Fruit fly (Drosophila melanogaster) whole organism, wandering third instar larva: Measurements from ENCODE around the gene Six4.
A peak's percentile ranks its signal among the peaks of the same experiment; 100 is the strongest.

ENCODE experiments used
- Abd-B ChIP-seq: fragments of >200 bp; optimal IDR thresholded peaks from 2 replicates; lab custom pipeline; 2017; ENCODE audit warnings: missing biosample characterization, missing genetic modification characterization
- CG32264 ChIP-seq: fragments of 200-800 bp; sonication (Bioruptor generic); optimal IDR thresholded peaks from 2 replicates; lab custom pipeline; 2016; ENCODE audit warnings: missing biosample characterization, missing genetic modification characterization
- CG9705 ChIP-seq: fragments of 200-800 bp; sonication (Bioruptor generic); optimal IDR thresholded peaks from 2 replicates; lab custom pipeline; 2018; ENCODE audit warnings: missing biosample characterization, mild to moderate bottlenecking, missing genetic modification characterization
- Dif ChIP-seq: fragments of 200-275, 200-300 bp; sonication (Bioruptor generic); optimal IDR thresholded peaks from 2 replicates; lab custom pipeline; 2018; ENCODE audit warnings: missing biosample characterization, missing genetic modification characterization; ENCODE audit not compliant: partially characterized antibody
- GATAd ChIP-seq: sonication (Bioruptor generic); optimal IDR thresholded peaks from 2 replicates; lab custom pipeline; 2016; ENCODE audit warnings: missing biosample characterization, missing genetic modification characterization
- HLH106 ChIP-seq: fragments of 200-800 bp; optimal IDR thresholded peaks from 3 replicates; lab custom pipeline; 2019; ENCODE audit warnings: missing biosample characterization, mild to moderate bottlenecking, missing genetic modification characterization, moderate library complexity
- Hr78 ChIP-seq: fragments of >200 bp; optimal IDR thresholded peaks from 2 replicates; lab custom pipeline; 2017; ENCODE audit warnings: missing biosample characterization, missing genetic modification characterization
- Jra ChIP-seq: sonication (Bioruptor generic); optimal IDR thresholded peaks from 2 replicates; lab custom pipeline; 2016; ENCODE audit warnings: missing biosample characterization, missing genetic modification characterization
- Mio ChIP-seq: sonication (Bioruptor generic); optimal IDR thresholded peaks from 2 replicates; lab custom pipeline; 2016; ENCODE audit warnings: missing biosample characterization, missing genetic modification characterization
- Myc ChIP-seq: fragments of >200 bp; optimal IDR thresholded peaks from 2 replicates; lab custom pipeline; 2017
- N ChIP-seq: fragments of >200 bp; optimal IDR thresholded peaks from 2 replicates; lab custom pipeline; 2018; ENCODE audit warnings: missing biosample characterization, missing external identifiers, missing genetic modification characterization
- OdsH ChIP-seq: fragments of 200-800 bp; sonication (Bioruptor generic); optimal IDR thresholded peaks from 2 replicates; lab custom pipeline; 2016; ENCODE audit warnings: missing biosample characterization, mild to moderate bottlenecking, missing genetic modification characterization
- Rel ChIP-seq, 2 experiments: fragments of 200-800 bp; sonication (Bioruptor generic) in 1 of 2; optimal IDR thresholded peaks; 2 replicates in 1 of 2; 3 replicates in 1 of 2; lab custom pipeline; 2016 to 2019; ENCODE audit warnings: mild to moderate bottlenecking in 2 of 2, missing biosample characterization in 2 of 2, missing genetic modification characterization in 2 of 2, moderate library complexity in 1 of 2
- Sp1 ChIP-seq: fragments of 200-800 bp; sonication (Bioruptor generic); optimal IDR thresholded peaks from 3 replicates; lab custom pipeline; 2019; ENCODE audit warnings: missing biosample characterization, mild to moderate bottlenecking, missing genetic modification characterization, moderate library complexity
- Vsx2 ChIP-seq: fragments of 200-300, 225-300 bp; sonication (Bioruptor generic); optimal IDR thresholded peaks from 2 replicates; lab custom pipeline; 2018; ENCODE audit warnings: missing biosample characterization, missing genetic modification characterization; ENCODE audit not compliant: partially characterized antibody
- br ChIP-seq: fragments of 200-800 bp; sonication (Bioruptor generic); optimal IDR thresholded peaks from 2 replicates; lab custom pipeline; 2016; ENCODE audit warnings: missing biosample characterization, missing genetic modification characterization
- brk ChIP-seq: fragments of 200-800 bp; sonication (Bioruptor generic); optimal IDR thresholded peaks from 2 replicates; lab custom pipeline; 2016; ENCODE audit warnings: missing biosample characterization, mild to moderate bottlenecking, missing genetic modification characterization
- dl ChIP-seq, 2 experiments: fragments of 175-275, 200-275 bp in 1 of 2; fragments of 200-275 bp in 1 of 2; sonication (Bioruptor generic); optimal IDR thresholded peaks; lab custom pipeline; 2018; ENCODE audit warnings: mild to moderate bottlenecking in 2 of 2, missing biosample characterization in 2 of 2, missing genetic modification characterization in 2 of 2, moderate library complexity in 2 of 2; ENCODE audit not compliant: partially characterized antibody in 2 of 2, insufficient read depth in 1 of 2
- dmrt93B ChIP-seq: fragments of 200-800 bp; sonication (Bioruptor generic); optimal IDR thresholded peaks from 2 replicates; lab custom pipeline; 2018; ENCODE audit warnings: missing biosample characterization, mild to moderate bottlenecking, missing genetic modification characterization
- foxo ChIP-seq, 2 experiments: fragments of 200-800 bp; sonication (Bioruptor generic); optimal IDR thresholded peaks; 2 replicates in 1 of 2; 3 replicates in 1 of 2; lab custom pipeline; 2016 to 2017; ENCODE audit warnings: missing biosample characterization in 2 of 2, missing genetic modification characterization in 2 of 2
- fru ChIP-seq: fragments of 200-800 bp; sonication (Bioruptor generic); optimal IDR thresholded peaks from 3 replicates; lab custom pipeline; 2016; ENCODE audit warnings: missing biosample characterization, mild to moderate bottlenecking, missing genetic modification characterization
- h ChIP-seq: fragments of 200-800 bp; sonication (Bioruptor generic); optimal IDR thresholded peaks from 3 replicates; lab custom pipeline; 2016; ENCODE audit warnings: missing biosample characterization, mild to moderate bottlenecking, missing genetic modification characterization
- jim ChIP-seq: fragments of 175-275, 200-325 bp; sonication (Bioruptor generic); optimal IDR thresholded peaks from 2 replicates; lab custom pipeline; 2016; ENCODE audit warnings: missing biosample characterization, mild to moderate bottlenecking, missing genetic modification characterization
- lola ChIP-seq: fragments of >200 bp; optimal IDR thresholded peaks from 2 replicates; lab custom pipeline; 2017; ENCODE audit warnings: missing biosample characterization, missing genetic modification characterization
- pan ChIP-seq: fragments of >200 bp; optimal IDR thresholded peaks from 2 replicates; lab custom pipeline; 2017
- rgr ChIP-seq: fragments of 200-800 bp; sonication (Bioruptor generic); optimal IDR thresholded peaks from 3 replicates; lab custom pipeline; 2016; ENCODE audit warnings: missing biosample characterization, mild to moderate bottlenecking, missing genetic modification characterization
- sage ChIP-seq: fragments of 200-800 bp; sonication (Bioruptor generic); optimal IDR thresholded peaks from 2 replicates; lab custom pipeline; 2016; ENCODE audit warnings: missing biosample characterization, mild to moderate bottlenecking, missing genetic modification characterization
- tai ChIP-seq: sonication (Bioruptor generic); optimal IDR thresholded peaks from 2 replicates; lab custom pipeline; 2016; ENCODE audit warnings: missing biosample characterization, missing genetic modification characterization
- usp ChIP-seq: fragments of >200 bp; optimal IDR thresholded peaks from 2 replicates; lab custom pipeline; 2017; ENCODE audit warnings: missing biosample characterization, missing genetic modification characterization
- woc ChIP-seq: sonication (Bioruptor generic); optimal IDR thresholded peaks from 2 replicates; lab custom pipeline; 2016; ENCODE audit warnings: missing biosample characterization, mild to moderate bottlenecking, missing genetic modification characterization

Six4 gene

DNA sequence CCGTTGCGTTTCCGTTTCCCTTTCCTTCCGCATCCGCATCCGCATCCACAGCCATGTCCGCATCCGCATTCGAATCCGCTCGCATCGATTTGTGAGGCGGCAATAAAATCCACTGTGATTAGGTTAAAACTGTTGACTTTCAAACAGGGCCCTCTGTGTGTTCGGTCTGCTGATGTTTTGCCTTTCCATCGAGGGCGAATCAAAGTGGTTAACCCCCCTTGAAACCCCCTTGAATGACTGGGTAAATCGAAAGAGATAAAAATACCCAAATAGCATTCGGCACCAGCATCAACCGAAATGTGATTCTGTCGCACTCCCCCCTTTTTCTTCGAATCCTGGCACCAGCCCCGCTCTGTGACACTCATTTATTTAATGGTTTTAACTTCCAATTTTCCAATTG, 39.6 kb downstream of the Six4 start:
- no peak for TF ChIP-seq rgr
- no peak for TF ChIP-seq Dif (GFP tag; lab: Kevin White, UChicago)
- no peak for TF ChIP-seq N (GFP tag; lab: Kevin White, UChicago)
- no peak for TF ChIP-seq Rel (GFP tag; optimal IDR thresholded peaks at IDR 0.05; lab: Kevin White, UChicago)
- TF ChIP-seq Rel (tag; optimal IDR thresholded peaks at IDR 0.05; lab: Kevin White, UChicago): no peak
- TF ChIP-seq Abd-B (GFP tag; lab: Kevin White, UChicago): no peak
- TF ChIP-seq Myc: no peak
- no peak for TF ChIP-seq Hr78
- no peak for TF ChIP-seq OdsH
- TF ChIP-seq pan (lab: Kevin White, UChicago): no peak
- TF ChIP-seq Jra (GFP tag; lab: Kevin White, UChicago): no peak
- TF ChIP-seq Vsx2 (GFP tag; lab: Kevin White, UChicago): no peak
- no peak for TF ChIP-seq CG32264
- TF ChIP-seq Mio (GFP tag; lab: Kevin White, UChicago): no peak
- no peak for TF ChIP-seq HLH106

DNA sequence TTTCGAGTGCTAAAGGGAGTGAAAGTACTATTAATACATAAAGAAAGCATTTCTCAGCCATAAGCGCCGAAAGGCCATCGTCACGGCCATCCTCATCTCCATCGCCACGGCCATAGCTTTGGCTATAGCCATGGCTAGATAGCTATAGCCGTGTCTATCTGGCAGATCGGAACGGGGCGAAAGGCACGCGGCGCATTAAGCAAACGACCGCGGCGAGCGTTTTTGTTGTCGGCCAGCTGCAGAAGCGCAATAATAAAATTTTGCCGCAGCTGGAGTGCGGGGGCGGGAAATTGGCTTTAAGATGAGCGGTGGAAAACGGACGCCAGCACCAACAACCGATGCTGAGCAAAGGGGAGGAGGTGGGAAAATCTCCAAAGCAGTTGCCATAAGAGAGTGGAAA, 42.2 kb downstream of the Six4 start:
- TF ChIP-seq lola (GFP tag; lab: Kevin White, UChicago) (no peak), pan (lab: Kevin White, UChicago) (no peak), h (no peak), woc (no peak), usp (no peak)

DNA sequence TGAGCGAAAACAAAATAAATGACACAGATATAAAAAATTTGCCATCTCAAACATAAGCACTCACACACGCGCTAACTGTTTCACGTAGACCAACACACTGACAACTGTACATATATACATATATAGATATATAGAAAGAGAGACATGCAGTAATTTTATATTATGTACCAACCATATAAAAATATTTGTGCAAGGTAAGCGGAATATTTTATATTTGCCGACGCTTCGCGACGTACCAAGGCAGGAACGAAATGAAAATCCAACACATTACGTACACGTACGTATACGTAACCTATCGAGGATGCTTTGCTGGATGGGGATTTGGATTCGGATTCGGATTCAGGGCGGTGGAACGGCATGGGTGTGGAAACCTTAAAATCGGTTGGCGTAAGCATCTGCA, 44.0 kb downstream of the Six4 start:
- no peak for TF ChIP-seq N (GFP tag; lab: Kevin White, UChicago)
- no peak for TF ChIP-seq tai (GFP tag; lab: Kevin White, UChicago)
- no peak for TF ChIP-seq foxo (GFP tag; optimal IDR thresholded peaks at IDR 0.05; lab: Kevin White, UChicago)
- TF ChIP-seq br (GFP tag; lab: Kevin White, UChicago): no peak
- no peak for TF ChIP-seq dmrt93B
- no peak for TF ChIP-seq Myc
- no peak for TF ChIP-seq CG9705
- TF ChIP-seq Rel (GFP tag; optimal IDR thresholded peaks at IDR 0.05; lab: Kevin White, UChicago): no peak
- TF ChIP-seq Rel (tag; optimal IDR thresholded peaks at IDR 0.05; lab: Kevin White, UChicago): no peak
- TF ChIP-seq GATAd (GFP tag; lab: Kevin White, UChicago): no peak
- no peak for TF ChIP-seq Abd-B (GFP tag; lab: Kevin White, UChicago)
- TF ChIP-seq jim (GFP tag; lab: Kevin White, UChicago): no peak
- no peak for TF ChIP-seq brk (GFP tag; lab: Kevin White, UChicago)
- TF ChIP-seq Dif (GFP tag; lab: Kevin White, UChicago): no peak
- TF ChIP-seq, all 38 proteins: peak for 0

DNA sequence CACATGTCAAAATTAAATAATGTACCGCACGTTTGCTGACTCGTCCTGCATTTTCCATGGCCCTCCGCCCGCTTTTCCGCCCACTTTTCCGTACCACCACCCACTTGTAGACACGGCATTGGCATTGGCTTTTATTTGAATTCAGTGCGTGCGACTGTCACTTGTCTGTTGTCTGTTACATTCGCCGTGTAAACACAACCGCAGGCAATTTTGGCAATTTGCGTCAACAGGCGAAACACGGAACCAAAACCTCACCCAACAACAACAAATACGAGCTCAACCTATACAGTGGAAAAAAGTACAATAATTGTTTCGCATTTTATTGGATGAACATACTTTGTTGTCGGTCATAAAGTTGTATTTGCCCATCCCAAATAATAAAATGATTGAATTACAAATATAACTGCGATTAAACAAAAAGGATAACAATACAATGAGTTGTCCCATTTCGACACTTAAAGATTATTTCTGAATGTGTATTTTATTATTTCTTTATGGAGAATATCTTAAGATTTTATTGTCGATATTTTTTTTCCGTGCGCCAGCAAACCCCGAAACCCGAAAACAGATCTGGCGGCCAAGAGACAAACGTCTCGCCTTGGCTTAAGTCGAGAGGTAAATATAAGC, 45.2 kb downstream of the Six4 start:
- TF ChIP-seq Hr78 (no peak), Sp1 (GFP tag; lab: Kevin White, UChicago) (peak; percentile 8), sage (no peak), GATAd (GFP tag; lab: Kevin White, UChicago) (no peak), HLH106 (peak; percentile 21), rgr (peak; percentile 3), dl (GFP tag; optimal IDR thresholded peaks at IDR 0.05; lab: Kevin White, UChicago; ENCODE audit: insufficient read depth in 1 of 2, partially characterized antibody in 2 of 2) (no peak), fru (GFP tag; lab: Kevin White, UChicago) (peak; percentile 36), h (peak; percentile 20), Rel (GFP tag; optimal IDR thresholded peaks at IDR 0.05; lab: Kevin White, UChicago) (no peak), Rel (tag; optimal IDR thresholded peaks at IDR 0.05; lab: Kevin White, UChicago) (no peak), foxo (GFP tag; optimal IDR thresholded peaks at IDR 0.05; lab: Kevin White, UChicago) (peak in 1 of 2 experiments; percentile 17)
- TF ChIP-seq, all 38 proteins: peak for 6

DNA sequence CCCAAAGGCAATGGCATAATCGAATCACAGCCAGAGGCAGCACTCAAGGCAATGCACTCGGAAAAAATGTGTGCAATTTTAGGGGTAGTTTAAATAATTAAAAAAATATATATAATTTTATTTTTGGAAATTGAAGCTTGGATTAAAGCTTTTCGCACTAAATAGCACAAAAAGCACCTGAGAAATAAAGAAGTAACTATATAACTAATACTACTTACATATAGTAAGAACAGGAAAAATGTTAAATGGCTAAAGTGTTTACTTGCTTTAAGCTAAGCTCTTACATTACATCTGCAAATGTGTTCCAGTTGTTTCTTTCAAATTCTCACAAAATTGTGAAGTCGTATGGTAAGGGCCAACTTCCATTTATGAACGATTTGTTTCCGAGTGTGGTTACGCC, 53.2 kb downstream of the Six4 start, which contains the start of gene Gr77a:
Gene Gr77a (minus strand): TSS at position 17 of the 400 bp plus-strand sequence.
- peak in 1 of 2 experiments; percentile 19 for TF ChIP-seq foxo (GFP tag; optimal IDR thresholded peaks at IDR 0.05; lab: Kevin White, UChicago)
- peak; percentile 0 for TF ChIP-seq rgr
- no peak for TF ChIP-seq br (GFP tag; lab: Kevin White, UChicago)
- TF ChIP-seq fru (GFP tag; lab: Kevin White, UChicago): peak; percentile 7
- TF ChIP-seq Mio (GFP tag; lab: Kevin White, UChicago): no peak
